Worm (Caenorhabditis elegans) whole organism, L2 larva: ENCODE measurements around the gene crm-1.

ENCODE experiments used
- C34F6.9 ChIP-seq: fragments of 150-350 bp; optimal IDR thresholded peaks from 2 replicates; lab custom pipeline; 2014; ENCODE audit warnings: missing biosample characterization, missing genetic modification characterization
- F13H6.1 ChIP-seq: sonication (generic microtip); optimal IDR thresholded peaks from 2 replicates; lab custom pipeline; 2016; ENCODE audit warnings: missing genetic modification characterization, missing compliant biosample characterization
- R02D3.7 ChIP-seq: fragments of 150-350 bp; optimal IDR thresholded peaks from 2 replicates; lab custom pipeline; 2014; ENCODE audit warnings: missing biosample characterization, missing genetic modification characterization
- Y55F3AM.14 ChIP-seq: fragments of 200-800 bp; sonication (Bioruptor generic); optimal IDR thresholded peaks from 2 replicates; lab custom pipeline; 2018; ENCODE audit warnings: mild to moderate bottlenecking, missing genetic modification characterization, missing compliant biosample characterization
- alr-1 ChIP-seq: fragments of 150-350 bp; optimal IDR thresholded peaks from 2 replicates; lab custom pipeline; 2014; ENCODE audit warnings: missing biosample characterization, missing genetic modification characterization
- aly-2 ChIP-seq: fragments of 150-350 bp; optimal IDR thresholded peaks from 2 replicates; lab custom pipeline; 2014; ENCODE audit warnings: missing biosample characterization, missing genetic modification characterization
- ama-1 ChIP-seq: fragments of 150-350 bp; optimal IDR thresholded peaks from 2 replicates; lab custom pipeline; 2018; ENCODE audit warnings: inconsistent platforms
- blmp-1 ChIP-seq: sonication (generic microtip); optimal IDR thresholded peaks from 2 replicates; lab custom pipeline; 2017; ENCODE audit warnings: missing genetic modification characterization, mild to moderate bottlenecking, missing compliant biosample characterization, antibody characterized with exemption, moderate library complexity; ENCODE audit not compliant: insufficient read depth
- ceh-16 ChIP-seq: fragments of 150-350 bp; optimal IDR thresholded peaks from 2 replicates; lab custom pipeline; 2014; ENCODE audit warnings: missing biosample characterization, missing genetic modification characterization
- crh-2 ChIP-seq: sonication (generic microtip); optimal IDR thresholded peaks from 2 replicates; lab custom pipeline; 2017; ENCODE audit warnings: missing biosample characterization, missing genetic modification characterization
- dmd-4 ChIP-seq: sonication (generic microtip); optimal IDR thresholded peaks from 2 replicates; lab custom pipeline; 2017; ENCODE audit warnings: missing biosample characterization, missing genetic modification characterization
- egl-27 ChIP-seq: sonication (generic microtip); optimal IDR thresholded peaks from 3 replicates; lab custom pipeline; 2017; ENCODE audit warnings: missing biosample characterization, missing genetic modification reagents, missing genetic modification characterization
- elt-1 ChIP-seq: fragments of 150-350 bp; optimal IDR thresholded peaks from 2 replicates; lab custom pipeline; 2014; ENCODE audit warnings: missing biosample characterization, missing genetic modification characterization
- fos-1 ChIP-seq: fragments of 150-350 bp; optimal IDR thresholded peaks from 2 replicates; lab custom pipeline; 2014; ENCODE audit warnings: missing biosample characterization, missing genetic modification characterization
- gmeb-1 ChIP-seq: fragments of 150-350 bp; optimal IDR thresholded peaks from 2 replicates; lab custom pipeline; 2014; ENCODE audit warnings: missing biosample characterization, missing genetic modification characterization
- lin-11 ChIP-seq: fragments of 150-350 bp; sonication (generic microtip); optimal IDR thresholded peaks from 2 replicates; lab custom pipeline; 2014; ENCODE audit warnings: missing biosample characterization, missing genetic modification characterization, inconsistent platforms, mixed read lengths
- lin-13 ChIP-seq: fragments of 150-350 bp; optimal IDR thresholded peaks from 2 replicates; lab custom pipeline; 2014; ENCODE audit warnings: missing biosample characterization, missing genetic modification reagents, missing genetic modification characterization
- lin-39 ChIP-seq: fragments of 150-350 bp; optimal IDR thresholded peaks from 2 replicates; lab custom pipeline; 2014; ENCODE audit warnings: missing biosample characterization, missing genetic modification reagents, missing genetic modification characterization
- lsy-2 ChIP-seq, 2 experiments: fragments of 150-350 bp in 1 of 2; sonication (generic microtip) in 1 of 2; optimal IDR thresholded peaks; 2 replicates each; lab custom pipeline; 2014 to 2017; ENCODE audit warnings: missing biosample characterization in 2 of 2, missing genetic modification characterization in 2 of 2
- mdl-1 ChIP-seq, 2 experiments: fragments of 150-350 bp in 1 of 2; sonication (generic microtip) in 1 of 2; optimal IDR thresholded peaks; 2 replicates each; lab custom pipeline; 2017; ENCODE audit warnings: missing biosample characterization in 2 of 2, missing genetic modification characterization in 2 of 2
- nhr-10 ChIP-seq: sonication (generic microtip); optimal IDR thresholded peaks from 2 replicates; lab custom pipeline; 2017; ENCODE audit warnings: missing biosample characterization, missing genetic modification characterization
- nhr-11 ChIP-seq: fragments of 150-350 bp; optimal IDR thresholded peaks from 2 replicates; lab custom pipeline; 2014; ENCODE audit warnings: missing biosample characterization, missing genetic modification characterization
- nhr-12 ChIP-seq: fragments of 150-350 bp; optimal IDR thresholded peaks from 2 replicates; lab custom pipeline; 2014; ENCODE audit warnings: missing biosample characterization, missing genetic modification characterization
- nhr-129 ChIP-seq: fragments of 150-350 bp; optimal IDR thresholded peaks from 2 replicates; lab custom pipeline; 2014; ENCODE audit warnings: missing biosample characterization, missing genetic modification characterization
- nhr-21 ChIP-seq: fragments of 150-350 bp; optimal IDR thresholded peaks from 2 replicates; lab custom pipeline; 2014; ENCODE audit warnings: missing biosample characterization, missing genetic modification characterization
- nhr-23 ChIP-seq: fragments of 150-350 bp; optimal IDR thresholded peaks from 2 replicates; lab custom pipeline; 2014; ENCODE audit warnings: missing biosample characterization, missing genetic modification reagents, missing genetic modification characterization
- nhr-77 ChIP-seq: fragments of 150-350 bp; optimal IDR thresholded peaks from 2 replicates; lab custom pipeline; 2014; ENCODE audit warnings: missing biosample characterization, missing genetic modification characterization
- peb-1 ChIP-seq: fragments of 150-350 bp; optimal IDR thresholded peaks from 2 replicates; lab custom pipeline; 2014; ENCODE audit warnings: missing biosample characterization, missing genetic modification characterization
- sem-4 ChIP-seq: fragments of 150-350 bp; optimal IDR thresholded peaks from 2 replicates; lab custom pipeline; 2014; ENCODE audit warnings: missing biosample characterization, missing genetic modification reagents, missing genetic modification characterization
- skn-1 ChIP-seq: sonication (generic microtip); optimal IDR thresholded peaks from 2 replicates; lab custom pipeline; 2017; ENCODE audit warnings: missing biosample characterization, missing genetic modification characterization
- sma-3 ChIP-seq: sonication (generic microtip); optimal IDR thresholded peaks from 2 replicates; lab custom pipeline; 2016; ENCODE audit warnings: missing genetic modification reagents, missing genetic modification characterization, missing compliant biosample characterization
- sma-9 ChIP-seq, 2 experiments: fragments of 150-350 bp in 1 of 2; sonication (generic microtip) in 1 of 2; optimal IDR thresholded peaks; 2 replicates each; lab custom pipeline; 2014 to 2016; ENCODE audit warnings: missing genetic modification characterization in 2 of 2, mild to moderate bottlenecking in 1 of 2, missing biosample characterization in 1 of 2, missing compliant biosample characterization in 1 of 2, missing genetic modification reagents in 1 of 2, moderate library complexity in 1 of 2
- snpc-4 ChIP-seq: fragments of 150-350 bp; optimal IDR thresholded peaks from 2 replicates; lab custom pipeline; 2014; ENCODE audit warnings: missing biosample characterization, missing genetic modification characterization
- unc-39 ChIP-seq: fragments of 150-350 bp; optimal IDR thresholded peaks from 2 replicates; lab custom pipeline; 2014; ENCODE audit warnings: missing biosample characterization, missing genetic modification characterization
- unc-55 ChIP-seq: fragments of 150-350 bp; sonication (generic microtip); optimal IDR thresholded peaks from 3 replicates; lab custom pipeline; 2014; ENCODE audit warnings: missing biosample characterization, missing genetic modification reagents, missing genetic modification characterization
- unc-62 ChIP-seq: fragments of 150-350 bp; optimal IDR thresholded peaks from 2 replicates; lab custom pipeline; 2014; ENCODE audit warnings: missing biosample characterization, missing genetic modification reagents, missing genetic modification characterization
- zag-1 ChIP-seq: fragments of 150-350 bp; optimal IDR thresholded peaks from 2 replicates; lab custom pipeline; 2014; ENCODE audit warnings: missing biosample characterization, missing genetic modification characterization
- ztf-11 ChIP-seq: sonication (generic microtip); optimal IDR thresholded peaks from 2 replicates; lab custom pipeline; 2017; ENCODE audit warnings: missing biosample characterization, missing genetic modification characterization
- ztf-4 ChIP-seq: fragments of 150-350 bp; optimal IDR thresholded peaks from 2 replicates; lab custom pipeline; 2014; ENCODE audit warnings: missing biosample characterization, missing genetic modification characterization

Gene crm-1

DNA sequence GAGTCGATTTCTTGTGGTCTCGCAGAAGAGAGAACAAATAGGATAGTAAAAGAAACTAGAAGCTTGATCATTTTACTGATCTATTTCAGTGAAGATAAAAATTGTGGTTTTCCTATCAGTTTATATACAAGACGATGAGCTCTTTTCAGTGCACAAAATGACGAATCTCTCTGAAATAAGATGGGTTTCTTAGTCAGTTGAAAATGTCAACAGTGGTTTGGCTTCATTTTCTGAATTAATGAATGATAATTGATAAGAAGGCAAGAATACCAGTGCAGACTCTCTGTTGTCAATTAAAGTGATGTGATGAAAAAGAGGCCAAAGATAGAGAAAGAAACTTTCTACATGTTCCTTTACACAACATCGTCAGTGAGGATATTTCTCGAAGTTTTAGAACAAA, 50.5 kb downstream of the crm-1 start, which contains the start of gene lys-2:
TSS of gene lys-2 (minus strand) at position 101 of the 400 bp plus-strand sequence.
- TF ChIP-seq crh-2, result peak; percentile 27
- no peak for TF ChIP-seq lin-13 (GFP tag; lab: Kevin White, UChicago)
- no peak for TF ChIP-seq skn-1 (tag; lab: Kevin White, UChicago)
- no peak for TF ChIP-seq nhr-129
- TF ChIP-seq sma-9 (GFP tag; optimal IDR thresholded peaks at IDR 0.05; lab: Kevin White, UChicago), result peak; percentile 66
- no peak for TF ChIP-seq sma-9 (tag; optimal IDR thresholded peaks at IDR 0.05; lab: Kevin White, UChicago)
- TF ChIP-seq sem-4 (tag; lab: Kevin White, UChicago), result no peak
- TF ChIP-seq alr-1 (tag; lab: Kevin White, UChicago), result no peak
- TF ChIP-seq fos-1 (tag; lab: Kevin White, UChicago), result peak; percentile 92
- TF ChIP-seq C34F6.9 (tag; lab: Kevin White, UChicago), result no peak
- TF ChIP-seq blmp-1, result no peak
- TF ChIP-seq elt-1 (tag; lab: Kevin White, UChicago), result no peak

DNA sequence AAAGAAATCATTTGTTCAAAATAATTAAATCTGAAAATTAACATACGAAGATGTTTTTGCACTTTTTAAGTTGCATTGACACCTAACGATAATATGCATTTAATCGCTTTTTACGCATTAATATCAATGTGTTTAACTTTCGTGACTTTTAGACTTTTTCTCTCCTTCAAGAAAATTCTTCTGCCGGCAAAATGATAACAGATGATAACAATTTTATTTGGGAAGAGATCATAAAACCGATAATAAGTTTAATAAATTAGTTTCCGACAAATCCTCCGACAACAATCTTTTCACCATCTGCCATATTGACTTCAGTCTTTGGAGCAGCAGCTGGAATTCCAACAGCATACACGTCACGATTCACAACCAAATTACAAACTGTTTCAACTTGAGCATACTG, 51.8 kb downstream of the crm-1 start:
- peak; percentile 12 for TF ChIP-seq crh-2
- no peak for TF ChIP-seq nhr-11 (tag; lab: Kevin White, UChicago)
- TF ChIP-seq sma-3 (GFP tag; lab: Kevin White, UChicago), result no peak
- peak; percentile 24 for TF ChIP-seq sma-9 (GFP tag; optimal IDR thresholded peaks at IDR 0.05; lab: Kevin White, UChicago)
- no peak for TF ChIP-seq sma-9 (tag; optimal IDR thresholded peaks at IDR 0.05; lab: Kevin White, UChicago)
- TF ChIP-seq fos-1 (tag; lab: Kevin White, UChicago), result peak; percentile 70
- no peak for TF ChIP-seq R02D3.7 (tag; lab: Kevin White, UChicago)
- no peak for TF ChIP-seq alr-1 (tag; lab: Kevin White, UChicago)
- peak; percentile 47 for TF ChIP-seq gmeb-1

DNA sequence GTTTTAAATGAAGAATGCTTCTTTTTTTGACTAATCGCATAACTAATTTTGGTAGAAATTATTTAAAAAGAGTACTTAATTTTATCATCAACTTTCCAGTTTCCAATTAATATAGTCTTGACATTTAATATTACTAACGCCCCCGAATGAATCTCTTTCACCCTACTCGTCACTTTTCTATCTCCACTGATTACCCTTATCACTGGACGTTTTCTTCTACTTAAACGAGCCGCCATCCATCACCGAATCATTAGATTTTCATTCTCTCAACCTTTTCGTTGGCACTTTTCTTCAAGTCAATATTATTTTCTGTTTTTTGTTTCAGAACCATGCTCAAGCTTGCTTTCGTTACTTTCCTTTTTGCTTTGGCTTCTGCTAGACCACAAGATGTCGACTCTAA, 54.3 kb downstream of the crm-1 start, which contains the start of gene lys-1:
TSS of gene lys-1 (plus strand) at position 326 of the 400 bp plus-strand sequence.
- TF ChIP-seq fos-1 (tag; lab: Kevin White, UChicago) (peak; percentile 95), lin-39 (tag; lab: Kevin White, UChicago) (no peak), sma-9 (GFP tag; optimal IDR thresholded peaks at IDR 0.05; lab: Kevin White, UChicago) (peak; percentile 35), sma-9 (tag; optimal IDR thresholded peaks at IDR 0.05; lab: Kevin White, UChicago) (no peak)

DNA sequence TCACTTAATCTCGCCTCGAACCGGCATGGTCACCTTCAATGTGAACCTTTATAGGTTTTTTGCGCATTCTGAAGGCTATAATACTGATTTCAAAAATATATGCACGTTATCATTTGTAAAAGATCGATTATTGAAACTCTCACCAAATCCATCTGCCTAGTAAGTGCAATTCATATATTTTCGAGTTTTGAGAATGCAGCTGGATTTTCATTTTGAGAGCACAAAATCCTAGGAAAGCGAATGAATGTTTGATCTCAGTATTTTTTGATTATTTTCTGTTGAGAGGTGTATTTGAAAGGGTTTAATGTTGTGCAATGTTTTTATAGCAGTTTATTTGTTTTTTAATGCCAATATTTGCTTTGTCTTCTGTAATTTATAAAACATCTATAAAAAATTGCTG, 55.9 kb downstream of the crm-1 start:
- TF ChIP-seq ztf-4 (tag; lab: Kevin White, UChicago) (no peak), ceh-16 (tag; lab: Kevin White, UChicago) (no peak), nhr-23 (tag; lab: Kevin White, UChicago) (no peak), nhr-12 (tag; lab: Kevin White, UChicago) (no peak), blmp-1 (no peak), alr-1 (tag; lab: Kevin White, UChicago) (no peak), elt-1 (tag; lab: Kevin White, UChicago) (no peak)
- TF ChIP-seq, all 48 proteins: peak for 0

DNA sequence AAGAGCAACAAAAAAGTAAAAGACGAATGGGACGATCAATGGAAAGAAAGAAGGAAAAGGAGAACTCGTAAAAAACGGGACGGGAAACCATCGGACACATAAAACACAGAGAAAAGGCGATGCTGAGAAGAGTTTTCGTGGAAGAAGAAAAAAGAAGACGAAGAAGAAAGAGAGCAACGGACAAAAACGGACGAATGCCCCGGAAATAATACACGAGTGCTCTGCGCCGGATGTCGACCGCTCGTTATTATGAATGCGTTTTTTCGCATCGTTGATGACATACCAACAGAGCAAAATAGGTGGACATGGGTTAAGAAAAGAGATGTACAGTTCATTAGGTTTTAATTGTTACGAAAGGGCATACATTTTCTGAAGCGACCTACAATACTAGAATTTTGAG, 56.3 kb downstream of the crm-1 start, which contains the start of gene Y22F5A.11:
TSS of gene Y22F5A.11 (minus strand) at position 28 of the 400 bp plus-strand sequence.
- TF ChIP-seq nhr-12 (tag; lab: Kevin White, UChicago) (no peak), unc-55 (GFP tag; lab: Kevin White, UChicago) (peak; percentile 37), dmd-4 (no peak), lsy-2 (tag; optimal IDR thresholded peaks at IDR 0.05; lab: Kevin White, UChicago) (peak in 1 of 2 experiments; percentile 22), blmp-1 (no peak), snpc-4 (peak; percentile 51)

DNA sequence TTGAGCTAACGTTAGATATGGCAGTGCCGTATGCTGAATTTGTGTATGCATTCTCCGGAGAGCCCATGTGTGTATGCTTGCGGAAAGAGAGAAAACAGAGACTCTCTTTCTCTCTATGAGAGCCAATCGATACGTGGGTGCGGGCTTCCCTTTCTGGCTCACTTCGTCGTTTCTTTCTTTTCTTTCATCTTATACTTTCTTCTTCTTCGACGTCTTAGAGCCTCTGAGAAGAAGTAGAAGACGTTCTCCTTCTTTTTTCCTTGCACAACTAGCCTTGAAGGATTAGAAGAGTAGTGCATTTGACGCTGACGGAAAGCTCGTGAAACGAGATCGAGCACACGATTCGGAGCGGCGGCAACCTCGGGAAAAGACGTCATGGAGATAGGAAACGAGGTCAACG, 58.1 kb downstream of the crm-1 start:
- no peak for TF ChIP-seq nhr-77 (tag; lab: Kevin White, UChicago)
- no peak for TF ChIP-seq lin-39 (tag; lab: Kevin White, UChicago)
- TF ChIP-seq lin-11, result peak; percentile 22
- TF ChIP-seq nhr-12 (tag; lab: Kevin White, UChicago), result no peak
- no peak for TF ChIP-seq skn-1 (tag; lab: Kevin White, UChicago)
- TF ChIP-seq R02D3.7 (tag; lab: Kevin White, UChicago), result no peak
- peak; percentile 25 for TF ChIP-seq Y55F3AM.14 (GFP tag; lab: Kevin White, UChicago)
- peak; percentile 73 for TF ChIP-seq nhr-129
- no peak for TF ChIP-seq unc-62
- no peak for TF ChIP-seq unc-39 (tag; lab: Kevin White, UChicago)
- TF ChIP-seq unc-55 (GFP tag; lab: Kevin White, UChicago), result peak; percentile 87
- no peak for TF ChIP-seq peb-1 (tag; lab: Kevin White, UChicago)
- TF ChIP-seq F13H6.1 (tag; lab: Kevin White, UChicago), result peak; percentile 62
- no peak for TF ChIP-seq nhr-21 (tag; lab: Kevin White, UChicago)
- no peak for TF ChIP-seq ceh-16 (tag; lab: Kevin White, UChicago)
- peak; percentile 36 for TF ChIP-seq egl-27 (tag; lab: Kevin White, UChicago)
- no peak for TF ChIP-seq fos-1 (tag; lab: Kevin White, UChicago)
- peak; percentile 37 for TF ChIP-seq ztf-4 (tag; lab: Kevin White, UChicago)
- TF ChIP-seq lsy-2 (tag; optimal IDR thresholded peaks at IDR 0.05; lab: Kevin White, UChicago), result peak in 1 of 2 experiments; percentile 67
- peak; percentile 78 for TF ChIP-seq C34F6.9 (tag; lab: Kevin White, UChicago)
- no peak for TF ChIP-seq ztf-11 (tag; lab: Kevin White, UChicago)
- no peak for TF ChIP-seq ama-1
- TF ChIP-seq aly-2 (tag; lab: Kevin White, UChicago), result no peak
- TF ChIP-seq sma-9 (GFP tag; optimal IDR thresholded peaks at IDR 0.05; lab: Kevin White, UChicago), result peak; percentile 60
- no peak for TF ChIP-seq sma-9 (tag; optimal IDR thresholded peaks at IDR 0.05; lab: Kevin White, UChicago)
- peak in 1 of 2 experiments; percentile 74 for TF ChIP-seq mdl-1 (tag; optimal IDR thresholded peaks at IDR 0.05; lab: Kevin White, UChicago)
- TF ChIP-seq nhr-10 (tag; lab: Kevin White, UChicago), result no peak
- TF ChIP-seq nhr-23 (tag; lab: Kevin White, UChicago), result no peak
- peak; percentile 73 for TF ChIP-seq zag-1
- no peak for TF ChIP-seq nhr-11 (tag; lab: Kevin White, UChicago)
